Fruit fly (Drosophila melanogaster): Measurements from ENCODE around the gene Archease.

Gene Archease

dm6 chr3R:21618299-21619116 is 44.3 kb downstream of the Archease start (continued):
- no peak for TF ChIP-seq OdsH (GFP tag; optimal IDR thresholded peaks at IDR 0.05)
- TF ChIP-seq esn (GFP tag; optimal IDR thresholded peaks at IDR 0.05) = no peak
- TF ChIP-seq fd85E (GFP tag; optimal IDR thresholded peaks at IDR 0.05) = no peak
- TF ChIP-seq acj6 (GFP tag; optimal IDR thresholded peaks at IDR 0.05) = no peak
- TF ChIP-seq CG6792 (GFP tag; optimal IDR thresholded peaks at IDR 0.05) = no peak
- no peak for TF ChIP-seq eg (GFP tag; IDR thresholded peaks at IDR 0.05)
- TF ChIP-seq Ets96B (tag; optimal IDR thresholded peaks at IDR 0.05) = peak; percentile 4
- TF ChIP-seq net (GFP tag; optimal IDR thresholded peaks at IDR 0.05) = peak; percentile 14
- TF ChIP-seq CG4318 (GFP tag; optimal IDR thresholded peaks at IDR 0.05) = no peak
- no peak for TF ChIP-seq Blimp-1 (GFP tag; optimal IDR thresholded peaks at IDR 0.05)
- peak; percentile 18 for TF ChIP-seq CG3032 (tag; optimal IDR thresholded peaks at IDR 0.05)
- TF ChIP-seq CG32006 (GFP tag; optimal IDR thresholded peaks at IDR 0.05) = no peak
- peak; percentile 71 for TF ChIP-seq CG6808 (GFP tag; optimal IDR thresholded peaks at IDR 0.05)
- TF ChIP-seq CG15336 (GFP tag; IDR thresholded peaks at IDR 0.05) = no peak
- no peak for TF ChIP-seq CG7368 (GFP tag; optimal IDR thresholded peaks at IDR 0.05)
- peak; percentile 27 for TF ChIP-seq CG3919 (GFP tag; optimal IDR thresholded peaks at IDR 0.05)
- TF ChIP-seq Eip93F (GFP tag; optimal IDR thresholded peaks at IDR 0.05) = no peak
- peak; percentile 47 for TF ChIP-seq CG10669 (GFP tag; optimal IDR thresholded peaks at IDR 0.05)
- TF ChIP-seq lz (GFP tag; optimal IDR thresholded peaks at IDR 0.05) = no peak
- TF ChIP-seq Gug (GFP tag; IDR thresholded peaks at IDR 0.05) = no peak
- peak; percentile 58 to 63 for TF ChIP-seq ss (GFP tag; optimal IDR thresholded peaks at IDR 0.05)
- TF ChIP-seq topi (GFP tag; optimal IDR thresholded peaks at IDR 0.05) = no peak
- no peak for TF ChIP-seq Hr4 (GFP tag; optimal IDR thresholded peaks at IDR 0.05)

- TF ChIP-seq Ets21C (GFP tag; optimal IDR thresholded peaks at IDR 0.05) (no peak), Smox (GFP tag; optimal IDR thresholded peaks at IDR 0.05) (peak; percentile 4), Eip93F (GFP tag; optimal IDR thresholded peaks at IDR 0.05) (peak; percentile 39), Lpt (GFP tag; optimal IDR thresholded peaks at IDR 0.05) (peak; percentile 27), vri (GFP tag; optimal IDR thresholded peaks at IDR 0.05) (peak; percentile 72), CG3919 (GFP tag; optimal IDR thresholded peaks at IDR 0.05) (no peak), ss (GFP tag; optimal IDR thresholded peaks at IDR 0.05) (peak; percentile 2 to 34), CG6808 (GFP tag; optimal IDR thresholded peaks at IDR 0.05) (peak; percentile 15), topi (GFP tag; optimal IDR thresholded peaks at IDR 0.05) (no peak), spab (GFP tag; optimal IDR thresholded peaks at IDR 0.05) (no peak), Eip78C (GFP tag) (peak; percentile 56), CG32006 (GFP tag; optimal IDR thresholded peaks at IDR 0.05) (peak; percentile 3), svp (GFP tag) (peak; percentile 85), Sox14 (GFP tag; optimal IDR thresholded peaks at IDR 0.05) (peak; percentile 32), fkh (GFP tag; optimal IDR thresholded peaks at IDR 0.05) (peak; percentile 73), cyc (GFP tag; optimal IDR thresholded peaks at IDR 0.05) (peak; percentile 4), Blimp-1 (GFP tag; optimal IDR thresholded peaks at IDR 0.05) (peak; percentile 23), CG6854 (GFP tag; optimal IDR thresholded peaks at IDR 0.05) (peak; percentile 77), CG6276 (GFP tag; optimal IDR thresholded peaks at IDR 0.05) (peak; percentile 45)
Observed at dm6 chr3R:21616061-21616851, 46.5 kb downstream of the Archease start.

- TF ChIP-seq CG34406 (GFP tag; optimal IDR thresholded peaks at IDR 0.05) (peak; percentile 39), CG6163 (GFP tag; IDR thresholded peaks at IDR 0.05) (no peak), topi (GFP tag; optimal IDR thresholded peaks at IDR 0.05) (peak; percentile 28), CG8119 (GFP tag; IDR thresholded peaks at IDR 0.05) (no peak), CG6276 (GFP tag; optimal IDR thresholded peaks at IDR 0.05) (peak; percentile 44), Eip93F (GFP tag; optimal IDR thresholded peaks at IDR 0.05) (no peak), pdm3 (GFP tag; optimal IDR thresholded peaks at IDR 0.05) (peak; percentile 71), dsx (GFP tag; optimal IDR thresholded peaks at IDR 0.05; ENCODE audit: poor library complexity, severe bottlenecking) (peak; percentile 40), CG6808 (GFP tag; optimal IDR thresholded peaks at IDR 0.05) (peak; percentile 21), cyc (GFP tag; optimal IDR thresholded peaks at IDR 0.05) (no peak), CG32006 (GFP tag; optimal IDR thresholded peaks at IDR 0.05) (peak; percentile 81), CG4318 (GFP tag; optimal IDR thresholded peaks at IDR 0.05) (peak; percentile 27), Gug (GFP tag; IDR thresholded peaks at IDR 0.05) (no peak), CG1621 (tag; optimal IDR thresholded peaks at IDR 0.05) (peak; percentile 36), CG31627 (GFP tag; optimal IDR thresholded peaks at IDR 0.05) (peak; percentile 31), CG11762 (GFP tag; optimal IDR thresholded peaks at IDR 0.05; ENCODE audit: insufficient read depth) (peak; percentile 25), Sox14 (GFP tag; optimal IDR thresholded peaks at IDR 0.05) (peak; percentile 66), CG15336 (GFP tag; IDR thresholded peaks at IDR 0.05) (no peak), acj6 (GFP tag; optimal IDR thresholded peaks at IDR 0.05) (peak; percentile 59)
Observed at dm6 chr3R:21614858-21615427, 47.8 kb downstream of the Archease start.
